Fruit fly (Drosophila melanogaster) whole organism, embryonic: ENCODE results near the gene CG12279.

Experiments
- Nf-YC ChIP-seq: fragments of 200-800 bp; optimal IDR thresholded peaks from 3 replicates; lab custom pipeline; 2019; ENCODE audit warnings: missing biosample characterization, mild to moderate bottlenecking, missing genetic modification characterization, moderate library complexity
- tll ChIP-seq, 2 experiments: fragments of 200-800 bp in 1 of 2; fragments of >200 bp in 1 of 2; sonication (Bioruptor generic) in 1 of 2; optimal IDR thresholded peaks; 2 replicates each; lab custom pipeline; 2017 to 2019; ENCODE audit warnings: missing biosample characterization in 2 of 2, missing genetic modification characterization in 2 of 2, mild to moderate bottlenecking in 1 of 2, moderate library complexity in 1 of 2

DNA sequence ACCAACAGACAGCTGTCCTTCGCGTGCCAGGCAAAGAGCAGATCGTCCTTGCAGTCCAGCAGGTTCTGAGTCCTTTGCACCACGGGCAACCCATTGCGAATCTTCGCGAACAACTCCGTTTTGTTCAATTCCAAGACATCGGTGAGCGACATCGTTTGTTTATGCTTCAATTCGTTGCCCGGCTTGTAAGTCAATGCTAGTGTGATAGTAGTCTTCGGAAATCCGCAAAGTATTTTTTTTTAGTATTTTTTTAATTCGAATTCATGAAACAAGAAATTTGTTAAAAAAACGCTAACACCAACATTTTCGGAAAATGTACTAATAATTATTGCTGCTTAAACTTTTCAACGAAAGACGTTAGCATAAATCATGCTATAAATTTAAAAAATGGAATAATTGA lies 26.0 kb upstream of the CG12279 start, which contains the start of gene mbo:
- no peak for TF ChIP-seq Nf-YC (tag; lab: Kevin White, UChicago)
- no peak for TF ChIP-seq tll (GFP tag; optimal IDR thresholded peaks at IDR 0.05; lab: Kevin White, UChicago)
